Fruit fly (Drosophila melanogaster): Measurements from ENCODE around the gene MsrA.

The MsrA gene

DNA sequence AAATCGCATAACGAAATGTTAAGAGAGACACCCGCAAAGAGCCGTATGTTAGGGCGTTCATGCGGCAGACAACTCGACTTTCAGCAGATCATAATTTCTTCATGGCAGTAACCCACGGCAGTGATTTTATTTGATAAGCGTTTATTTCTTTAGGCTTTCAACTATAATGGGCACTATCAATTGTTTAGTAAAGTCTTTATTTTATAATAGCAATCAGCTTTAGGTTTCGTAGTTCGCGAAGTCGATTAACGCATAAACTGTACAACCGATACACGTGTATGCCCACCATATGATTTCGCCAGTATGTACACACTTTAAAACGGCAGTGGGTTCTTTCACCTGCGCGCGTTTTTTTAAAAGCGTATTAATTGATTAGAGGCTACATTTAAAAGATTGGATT lies 2.6 kb upstream of the MsrA start, which contains the start of gene CG7841 (continued):
- TF ChIP-seq sage (GFP tag; optimal IDR thresholded peaks at IDR 0.05): peak; percentile 98
- TF ChIP-seq Jra (GFP tag; optimal IDR thresholded peaks at IDR 0.05): peak; percentile 97
- peak; percentile 96 for TF ChIP-seq Hnf4 (GFP tag; optimal IDR thresholded peaks at IDR 0.05)
- peak; percentile 96 for TF ChIP-seq tai (GFP tag; optimal IDR thresholded peaks at IDR 0.05)
- no peak for TF ChIP-seq jim (GFP tag; optimal IDR thresholded peaks at IDR 0.05)
- TF ChIP-seq CrebA (GFP tag; optimal IDR thresholded peaks at IDR 0.05; ENCODE audit: borderline replicate concordance): no peak
- TF ChIP-seq Sp1 (GFP tag; optimal IDR thresholded peaks at IDR 0.05): peak; percentile 99
- no peak for TF ChIP-seq lola (GFP tag; optimal IDR thresholded peaks at IDR 0.05)
- no peak for TF ChIP-seq N (GFP tag; optimal IDR thresholded peaks at IDR 0.05)

DNA sequence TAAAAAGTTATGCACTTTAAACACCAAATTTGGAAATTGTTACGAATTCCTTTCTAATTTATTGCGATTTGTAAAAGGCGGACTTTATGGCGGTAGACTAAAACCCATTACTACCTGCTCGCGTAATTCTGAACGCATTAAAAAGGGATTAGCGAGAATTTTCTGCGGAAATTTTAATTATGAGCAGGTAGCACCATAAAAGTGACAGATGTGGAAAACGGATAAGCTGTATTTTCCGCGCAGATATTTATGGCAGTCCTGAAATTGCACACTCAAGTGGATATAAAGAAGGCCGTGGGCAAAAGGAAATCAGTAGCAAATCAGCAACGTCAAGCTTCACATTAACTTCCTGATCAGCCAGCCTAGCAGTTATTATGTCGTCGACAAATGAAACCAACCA lies 2.1 kb upstream of the MsrA start, which contains the start of gene Z600:
TSS of gene Z600 (plus strand) at position 312 of the 400 bp plus-strand sequence.
- TF ChIP-seq fru (GFP tag; optimal IDR thresholded peaks at IDR 0.05) (no peak), h (GFP tag; optimal IDR thresholded peaks at IDR 0.05) (no peak), brk (GFP tag; optimal IDR thresholded peaks at IDR 0.05) (no peak), dsf (GFP tag; optimal IDR thresholded peaks at IDR 0.05; ENCODE audit: borderline replicate concordance) (no peak), woc (GFP tag; optimal IDR thresholded peaks at IDR 0.05) (no peak), br (GFP tag; optimal IDR thresholded peaks at IDR 0.05) (no peak), N (GFP tag; optimal IDR thresholded peaks at IDR 0.05) (no peak), sage (GFP tag; optimal IDR thresholded peaks at IDR 0.05) (no peak), Jra (GFP tag; optimal IDR thresholded peaks at IDR 0.05) (no peak), Dfd (GFP tag; optimal IDR thresholded peaks at IDR 0.05) (no peak)

DNA sequence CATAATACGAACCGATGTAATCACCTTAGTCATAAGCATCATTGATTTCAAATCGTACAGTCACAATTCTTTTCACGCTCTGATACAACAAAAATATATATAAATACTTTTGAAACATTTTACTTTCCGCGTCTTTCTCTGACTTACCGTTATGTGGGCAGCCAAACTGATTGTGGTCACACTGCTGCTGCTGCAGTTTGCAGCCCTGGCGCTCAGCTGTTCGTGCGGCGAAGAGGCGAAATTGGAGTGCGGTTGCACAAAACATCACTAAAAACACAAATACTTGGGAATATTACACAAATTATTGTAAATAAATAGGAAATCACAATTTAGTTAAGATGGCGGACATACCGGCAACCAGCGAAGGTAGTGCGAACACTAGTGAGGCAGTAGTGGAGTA lies 1.5 kb upstream of the MsrA start, which contains the start of the genes gdl and gdl-ORF39:
TSS of gene gdl (plus strand) at position 48 of the 400 bp plus-strand sequence.
TSS of gene gdl-ORF39 (plus strand) at position 48 of the 400 bp plus-strand sequence.
- TF ChIP-seq Abd-B (GFP tag; optimal IDR thresholded peaks at IDR 0.05) (no peak), Hr83 (GFP tag; optimal IDR thresholded peaks at IDR 0.05; ENCODE audit: poor library complexity, severe bottlenecking) (no peak), Sp1 (GFP tag; optimal IDR thresholded peaks at IDR 0.05) (no peak), Hr78 (GFP tag; optimal IDR thresholded peaks at IDR 0.05) (no peak), fru (GFP tag; optimal IDR thresholded peaks at IDR 0.05) (no peak), CG9705 (GFP tag; optimal IDR thresholded peaks at IDR 0.05) (no peak), br (GFP tag; optimal IDR thresholded peaks at IDR 0.05) (no peak), Mio (GFP tag; optimal IDR thresholded peaks at IDR 0.05) (no peak), tai (GFP tag; optimal IDR thresholded peaks at IDR 0.05) (no peak), h (GFP tag; optimal IDR thresholded peaks at IDR 0.05) (no peak), sv (GFP tag; optimal IDR thresholded peaks at IDR 0.05) (no peak), GATAd (GFP tag; optimal IDR thresholded peaks at IDR 0.05) (no peak), ey (GFP tag; optimal IDR thresholded peaks at IDR 0.05) (no peak)

DNA sequence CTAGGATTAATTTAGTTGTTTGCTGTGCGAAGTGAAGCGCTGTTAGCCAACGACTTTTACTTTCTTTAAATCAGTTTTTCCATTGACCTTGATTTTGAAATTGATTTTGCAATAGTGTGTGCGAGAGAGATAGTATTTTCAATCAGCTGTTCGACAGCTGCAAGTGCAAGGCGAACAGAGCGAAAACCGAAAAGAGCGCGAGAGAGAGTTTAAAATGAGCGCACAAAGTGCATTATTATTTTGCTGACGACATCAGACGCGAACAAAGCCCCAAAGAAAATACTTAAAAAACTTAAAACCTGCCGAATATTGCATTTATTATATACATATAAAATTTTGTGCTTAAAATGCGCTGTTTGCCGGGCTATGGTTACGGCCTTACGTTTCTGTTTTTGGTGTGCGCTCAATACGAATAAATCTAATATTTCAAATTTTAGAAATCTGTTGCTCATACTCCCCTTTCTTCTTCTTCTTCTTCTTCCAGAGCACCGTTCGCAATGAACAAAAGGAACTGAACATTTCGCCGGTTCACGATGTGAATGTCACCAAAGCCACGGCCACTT lies 917 bp downstream of the MsrA start:
- TF ChIP-seq Rel (GFP tag; optimal IDR thresholded peaks at IDR 0.05): no peak
- TF ChIP-seq Rel (tag; optimal IDR thresholded peaks at IDR 0.05): peak; percentile 2
- TF ChIP-seq GATAd (GFP tag; optimal IDR thresholded peaks at IDR 0.05): no peak
- peak; percentile 44 to 66 for TF ChIP-seq dl (GFP tag; optimal IDR thresholded peaks at IDR 0.05; ENCODE audit: insufficient read depth in 1 of 2, partially characterized antibody in 2 of 2)
- no peak for TF ChIP-seq HLH106 (tag; optimal IDR thresholded peaks at IDR 0.05)
- TF ChIP-seq rgr (GFP tag; optimal IDR thresholded peaks at IDR 0.05): peak; percentile 11
- no peak for TF ChIP-seq dsf (GFP tag; optimal IDR thresholded peaks at IDR 0.05; ENCODE audit: borderline replicate concordance)
- TF ChIP-seq sage (GFP tag; optimal IDR thresholded peaks at IDR 0.05): peak; percentile 18
- TF ChIP-seq brk (GFP tag; optimal IDR thresholded peaks at IDR 0.05): peak; percentile 49
- no peak for TF ChIP-seq lola (GFP tag; optimal IDR thresholded peaks at IDR 0.05)
- no peak for TF ChIP-seq Dfd (GFP tag; optimal IDR thresholded peaks at IDR 0.05)
- TF ChIP-seq h (GFP tag; optimal IDR thresholded peaks at IDR 0.05): no peak
- TF ChIP-seq ey (GFP tag; optimal IDR thresholded peaks at IDR 0.05): no peak
- TF ChIP-seq Hr83 (GFP tag; optimal IDR thresholded peaks at IDR 0.05; ENCODE audit: poor library complexity, severe bottlenecking): no peak
- TF ChIP-seq usp (GFP tag; optimal IDR thresholded peaks at IDR 0.05): no peak
- peak; percentile 57 for TF ChIP-seq Dif (GFP tag; optimal IDR thresholded peaks at IDR 0.05; ENCODE audit: partially characterized antibody)
- no peak for TF ChIP-seq Sp1 (GFP tag; optimal IDR thresholded peaks at IDR 0.05)

DNA sequence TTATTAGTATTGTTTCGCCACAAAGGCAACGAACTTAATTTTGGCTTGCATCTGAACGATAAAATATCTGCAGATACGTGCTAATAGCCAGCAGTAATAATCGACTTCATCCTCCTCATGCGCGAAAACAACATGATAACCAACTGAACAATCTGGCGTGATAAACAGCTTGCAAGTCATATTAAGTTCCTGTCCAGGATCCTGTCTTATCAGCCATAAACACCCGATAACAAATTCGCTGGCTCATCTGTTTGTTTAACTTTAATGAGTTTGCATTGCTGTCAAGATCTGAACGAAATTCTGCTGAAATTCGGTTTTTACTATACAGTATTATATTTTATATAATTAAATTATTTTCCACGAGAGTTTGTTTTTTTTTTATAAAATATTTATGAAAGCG lies 2.4 kb downstream of the MsrA start:
- TF ChIP-seq lola (GFP tag; optimal IDR thresholded peaks at IDR 0.05): no peak
- TF ChIP-seq Jra (GFP tag; optimal IDR thresholded peaks at IDR 0.05): no peak
- TF ChIP-seq CG32264 (GFP tag; optimal IDR thresholded peaks at IDR 0.05): no peak
- TF ChIP-seq sage (GFP tag; optimal IDR thresholded peaks at IDR 0.05): no peak
- no peak for TF ChIP-seq h (GFP tag; optimal IDR thresholded peaks at IDR 0.05)
- TF ChIP-seq OdsH (GFP tag; optimal IDR thresholded peaks at IDR 0.05): no peak
- TF ChIP-seq rgr (GFP tag; optimal IDR thresholded peaks at IDR 0.05): no peak
- TF ChIP-seq Abd-B (GFP tag; optimal IDR thresholded peaks at IDR 0.05): no peak
- TF ChIP-seq brk (GFP tag; optimal IDR thresholded peaks at IDR 0.05): no peak
- no peak for TF ChIP-seq N (GFP tag; optimal IDR thresholded peaks at IDR 0.05)
- no peak for TF ChIP-seq sv (GFP tag; optimal IDR thresholded peaks at IDR 0.05)
- no peak for TF ChIP-seq dl (GFP tag; optimal IDR thresholded peaks at IDR 0.05; ENCODE audit: insufficient read depth in 1 of 2, partially characterized antibody in 2 of 2)
- TF ChIP-seq dmrt93B (GFP tag; optimal IDR thresholded peaks at IDR 0.05): no peak
- TF ChIP-seq psq (GFP tag; optimal IDR thresholded peaks at IDR 0.05): no peak
- no peak for TF ChIP-seq Mio (GFP tag; optimal IDR thresholded peaks at IDR 0.05)
- TF ChIP-seq Hr78 (GFP tag; optimal IDR thresholded peaks at IDR 0.05): no peak

Measured in whole organism, wandering third instar larva.